Worm (Caenorhabditis elegans) whole organism, L4 larva: ENCODE data around the gene ptr-19.
"Not testable (repeated sequence)": the region's sequence is repeated elsewhere in the genome, so short reads cannot be mapped to it uniquely, and the experiment has no call there.

Source experiments
- D1046.2 ChIP-seq: fragments of 200-800 bp; sonication (Bioruptor generic); IDR thresholded peaks from 2 replicates; pipeline ENCODE4 v1.3.6; 2022; ENCODE audit warnings: missing genetic modification characterization, missing compliant biosample characterization
- F10B5.3 ChIP-seq: sonication (generic microtip); optimal IDR thresholded peaks from 2 replicates; lab custom pipeline; 2016; ENCODE audit warnings: mild to moderate bottlenecking, missing genetic modification characterization, missing compliant biosample characterization
- F49E8.2 ChIP-seq: sonication (generic microtip); optimal IDR thresholded peaks from 2 replicates; lab custom pipeline; 2016; ENCODE audit warnings: missing compliant biosample characterization, mild to moderate bottlenecking, missing genetic modification characterization, borderline replicate concordance
- T20F7.1 ChIP-seq: fragments of 200-800 bp; sonication (Bioruptor generic); optimal IDR thresholded peaks from 2 replicates; lab custom pipeline; 2018; ENCODE audit warnings: mild to moderate bottlenecking, missing genetic modification characterization, missing compliant biosample characterization
- Y48G9A.11 ChIP-seq: fragments of 200-800 bp; sonication (Bioruptor generic); IDR thresholded peaks from 2 replicates; pipeline ENCODE4 v1.3.6; 2022; ENCODE audit warnings: missing genetic modification reagents, missing genetic modification characterization, missing compliant biosample characterization
- ZK337.2 ChIP-seq: fragments of 200-800 bp; sonication (Bioruptor generic); IDR thresholded peaks from 2 replicates; pipeline ENCODE4 v1.3.6; 2022; ENCODE audit warnings: missing genetic modification reagents, missing genetic modification characterization, missing compliant biosample characterization
- aha-1 ChIP-seq: fragments of 150-350 bp; peaks from one replicate; lab custom pipeline; 2014; ENCODE audit warnings: missing biosample characterization, missing genetic modification characterization
- aly-2 ChIP-seq: sonication (generic microtip); optimal IDR thresholded peaks from 2 replicates; lab custom pipeline; 2018; ENCODE audit warnings: missing biosample characterization, missing genetic modification characterization
- arid-1 ChIP-seq: fragments of 200-800 bp; sonication (Bioruptor generic); conservative IDR thresholded peaks from 2 replicates; pipeline ENCODE4 v1.3.6; 2022; ENCODE audit warnings: missing genetic modification reagents, missing genetic modification characterization, missing compliant biosample characterization
- ceh-28 ChIP-seq: fragments of 150-350 bp; optimal IDR thresholded peaks from 2 replicates; lab custom pipeline; 2014; ENCODE audit warnings: missing biosample characterization, missing genetic modification reagents, missing genetic modification characterization
- ceh-82 ChIP-seq: sonication (generic microtip); optimal IDR thresholded peaks from 2 replicates; lab custom pipeline; 2017; ENCODE audit warnings: missing biosample characterization, missing genetic modification characterization
- ces-1 ChIP-seq: fragments of 150-350 bp; sonication (generic microtip); optimal IDR thresholded peaks from 4 replicates; lab custom pipeline; 2014; ENCODE audit warnings: missing biosample characterization, missing genetic modification reagents, missing genetic modification characterization
- daf-19 ChIP-seq: fragments of 200-800 bp; sonication (Bioruptor generic); conservative IDR thresholded peaks from 2 replicates; pipeline ENCODE4 v1.3.6; 2022; ENCODE audit warnings: missing genetic modification characterization, missing compliant biosample characterization
- dmd-6 ChIP-seq: fragments of 200-800 bp; sonication (Bioruptor generic); IDR thresholded peaks from 2 replicates; pipeline ENCODE4 v1.3.6; 2022; ENCODE audit warnings: missing genetic modification reagents, missing genetic modification characterization, missing compliant biosample characterization
- dve-1 ChIP-seq: sonication (generic microtip); optimal IDR thresholded peaks from 2 replicates; lab custom pipeline; 2017; ENCODE audit warnings: antibody characterized with exemption, mild to moderate bottlenecking, missing genetic modification characterization, missing compliant biosample characterization; ENCODE audit not compliant: insufficient read depth
- hif-1 ChIP-seq, 2 experiments: sonication (generic microtip); optimal IDR thresholded peaks; 2 replicates each; lab custom pipeline; 2016 to 2017; ENCODE audit warnings: missing compliant biosample characterization in 2 of 2, missing genetic modification characterization in 2 of 2, missing genetic modification reagents in 2 of 2, missing genotype in 2 of 2, mild to moderate bottlenecking in 1 of 2
- jun-1 ChIP-seq: fragments of 150-350 bp; optimal IDR thresholded peaks from 2 replicates; lab custom pipeline; 2014; ENCODE audit warnings: missing biosample characterization, missing genetic modification reagents, missing genetic modification characterization
- lin-1 ChIP-seq: fragments of 200-800 bp; sonication (Bioruptor generic); IDR thresholded peaks from 2 replicates; pipeline ENCODE4 v1.3.6; 2022; ENCODE audit warnings: missing genetic modification reagents, missing genetic modification characterization, missing compliant biosample characterization
- lin-13 ChIP-seq: fragments of 150-350 bp; optimal IDR thresholded peaks from 2 replicates; lab custom pipeline; 2014; ENCODE audit warnings: missing biosample characterization, missing genetic modification reagents, missing genetic modification characterization
- mes-2 ChIP-seq: sonication (generic microtip); optimal IDR thresholded peaks from 2 replicates; lab custom pipeline; 2016; ENCODE audit warnings: missing genotype, mild to moderate bottlenecking, missing genetic modification characterization, missing compliant biosample characterization; ENCODE audit not compliant: poor library complexity, severe bottlenecking
- nhr-111 ChIP-seq: fragments of 200-800 bp; sonication (Bioruptor generic); optimal IDR thresholded peaks from 2 replicates; lab custom pipeline; 2018; ENCODE audit warnings: mild to moderate bottlenecking, missing genetic modification characterization, missing compliant biosample characterization
- nhr-25 ChIP-seq: sonication (generic microtip); optimal IDR thresholded peaks from 2 replicates; lab custom pipeline; 2017; ENCODE audit warnings: missing genetic modification characterization, mild to moderate bottlenecking, missing compliant biosample characterization, antibody characterized with exemption, moderate library complexity, borderline replicate concordance; ENCODE audit not compliant: insufficient read depth
- nhr-28 ChIP-seq: fragments of 150-350 bp; optimal IDR thresholded peaks from 2 replicates; lab custom pipeline; 2014; ENCODE audit warnings: missing biosample characterization, missing genetic modification characterization
- nhr-76 ChIP-seq: fragments of 150-350 bp; optimal IDR thresholded peaks from 2 replicates; lab custom pipeline; 2014; ENCODE audit warnings: missing biosample characterization, missing genetic modification characterization
- pha-4 ChIP-seq, 2 experiments: fragments of 150-350 bp in 1 of 2; fragments of 200-800 bp in 1 of 2; sonication (Bioruptor generic) in 1 of 2; IDR thresholded peaks in 1 of 2; optimal IDR thresholded peaks in 1 of 2; 2 replicates each; pipeline versions ENCODE4 v1.3.6 to Lab custom; 2014 to 2022; ENCODE audit warnings: missing genetic modification characterization in 2 of 2, missing genetic modification reagents in 2 of 2, missing biosample characterization in 1 of 2, missing compliant biosample characterization in 1 of 2
- saeg-2 ChIP-seq: fragments of 200-800 bp; sonication (Bioruptor generic); IDR thresholded peaks from 2 replicates; pipeline ENCODE4 v1.3.6; 2022; ENCODE audit warnings: missing genetic modification reagents, missing genetic modification characterization, missing compliant biosample characterization
- spr-1 ChIP-seq: sonication (generic microtip); optimal IDR thresholded peaks from 2 replicates; lab custom pipeline; 2016; ENCODE audit warnings: mild to moderate bottlenecking, missing genetic modification characterization, missing compliant biosample characterization
- tag-97 ChIP-seq: fragments of 200-800 bp; sonication (Bioruptor generic); IDR thresholded peaks from 2 replicates; pipeline ENCODE4 v1.3.6; 2022; ENCODE audit warnings: missing genetic modification characterization, missing compliant biosample characterization
- unc-130 ChIP-seq: sonication (generic microtip); optimal IDR thresholded peaks from 2 replicates; lab custom pipeline; 2016; ENCODE audit warnings: missing genetic modification reagents, missing genetic modification characterization, missing compliant biosample characterization
- zag-1 ChIP-seq: fragments of 150-350 bp; optimal IDR thresholded peaks from 2 replicates; lab custom pipeline; 2014; ENCODE audit warnings: missing biosample characterization, missing genetic modification characterization
- ztf-11 ChIP-seq: fragments of 150-350 bp; optimal IDR thresholded peaks from 2 replicates; lab custom pipeline; 2014; ENCODE audit warnings: missing biosample characterization, missing genetic modification characterization

ptr-19 gene

ce11 chrIII:10791233-10791632, 9.6 kb downstream of the ptr-19 start:
- peak; percentile 80 for TF ChIP-seq ceh-28 (tag; lab: Kevin White, UChicago)
- TF ChIP-seq lin-1 (GFP tag; lab: Robert Waterston, UW): no peak
- no peak for TF ChIP-seq ztf-11 (tag; lab: Kevin White, UChicago)
- TF ChIP-seq nhr-28 (tag; lab: Kevin White, UChicago): no peak
- TF ChIP-seq aha-1: peak; percentile 16
- TF ChIP-seq Y48G9A.11: no peak

DNA sequence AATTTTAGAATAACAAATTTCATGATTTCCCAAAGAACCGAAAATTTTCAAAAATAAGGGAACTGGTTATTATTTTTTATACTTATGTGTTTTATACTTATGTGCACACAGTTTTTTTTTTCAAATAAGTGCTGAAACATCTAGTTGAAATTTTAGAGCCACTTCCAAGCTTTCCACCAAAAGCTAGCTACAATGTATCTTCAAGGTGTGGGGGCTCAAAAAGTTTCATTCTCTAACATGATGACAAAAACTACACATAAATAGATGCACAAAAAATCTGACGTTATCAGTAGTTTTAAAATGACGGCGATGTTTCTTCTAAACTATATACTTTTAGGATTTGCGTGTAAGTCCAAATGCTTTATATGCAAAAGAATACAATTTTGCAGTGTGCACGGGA, 12.4 kb downstream of the ptr-19 start, which contains the start of gene clec-163:
Gene clec-163 (plus strand): TSS at position 301 of the 400 bp plus-strand sequence.
- no peak for TF ChIP-seq daf-19 (GFP tag; lab: Robert Waterston, UW)

ce11 chrIII:10802032-10802431, 20.4 kb downstream of the ptr-19 start, which contains the start of gene K11D9.3:
TSS of gene K11D9.3 (minus strand) at chrIII:10802212.
- TF ChIP-seq dve-1 (tag; lab: Kevin White, UChicago): no peak
- no peak for TF ChIP-seq dmd-6 (GFP tag; lab: Robert Waterston, UW)
- no peak for TF ChIP-seq unc-130 (GFP tag; lab: Kevin White, UChicago)
- no peak for TF ChIP-seq aly-2
- no peak for TF ChIP-seq spr-1
- no peak for TF ChIP-seq ZK337.2
- TF ChIP-seq F49E8.2 (tag; lab: Kevin White, UChicago): no peak
- no peak for TF ChIP-seq tag-97 (GFP tag; lab: Robert Waterston, UW)
- TF ChIP-seq jun-1 (tag; lab: Kevin White, UChicago): no peak
- no peak for TF ChIP-seq F10B5.3 (tag; lab: Kevin White, UChicago)
- TF ChIP-seq nhr-111 (GFP tag; lab: Kevin White, UChicago): no peak
- TF ChIP-seq pha-4 (GFP tag; IDR thresholded peaks at IDR 0.05; lab: Robert Waterston, UW): no peak
- TF ChIP-seq pha-4 (tag; optimal IDR thresholded peaks at IDR 0.05; lab: Kevin White, UChicago): no peak
- no peak for TF ChIP-seq nhr-25 (tag; lab: Kevin White, UChicago)
- TF ChIP-seq lin-13 (GFP tag; lab: Kevin White, UChicago): no peak
- no peak for TF ChIP-seq T20F7.1
- no peak for TF ChIP-seq ceh-82 (tag; lab: Kevin White, UChicago)
- TF ChIP-seq arid-1 (GFP tag; lab: Robert Waterston, UW): no peak

DNA sequence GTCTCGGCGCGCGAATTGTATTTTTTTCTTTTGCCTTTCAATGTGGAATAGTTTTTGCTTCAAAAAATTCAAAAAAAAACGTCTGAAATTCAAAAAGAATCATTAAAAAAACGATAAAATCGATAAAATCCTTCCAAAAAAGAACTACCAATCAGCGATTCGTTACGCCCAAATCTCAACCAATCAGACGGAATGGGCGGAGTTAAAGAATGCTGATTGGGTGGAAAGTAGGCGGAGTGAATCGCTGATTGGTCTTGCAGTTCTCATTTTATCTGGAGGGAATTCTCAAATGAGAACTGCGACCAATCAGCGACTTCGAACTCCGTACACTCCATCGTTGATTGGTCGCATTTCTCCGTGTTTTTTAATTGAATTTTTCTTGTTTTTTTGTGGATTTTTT, 23.5 kb downstream of the ptr-19 start:
- TF ChIP-seq saeg-2 (GFP tag; lab: Robert Waterston, UW) (no peak), daf-19 (GFP tag; lab: Robert Waterston, UW) (no peak), nhr-111 (GFP tag; lab: Kevin White, UChicago) (no peak), ZK337.2 (no peak), nhr-25 (tag; lab: Kevin White, UChicago) (no peak), mes-2 (no peak), nhr-76 (tag; lab: Kevin White, UChicago) (no peak), hif-1 (tag; optimal IDR thresholded peaks at IDR 0.05; lab: Kevin White, UChicago) (no peak), ces-1 (GFP tag; lab: Kevin White, UChicago) (no peak)

DNA sequence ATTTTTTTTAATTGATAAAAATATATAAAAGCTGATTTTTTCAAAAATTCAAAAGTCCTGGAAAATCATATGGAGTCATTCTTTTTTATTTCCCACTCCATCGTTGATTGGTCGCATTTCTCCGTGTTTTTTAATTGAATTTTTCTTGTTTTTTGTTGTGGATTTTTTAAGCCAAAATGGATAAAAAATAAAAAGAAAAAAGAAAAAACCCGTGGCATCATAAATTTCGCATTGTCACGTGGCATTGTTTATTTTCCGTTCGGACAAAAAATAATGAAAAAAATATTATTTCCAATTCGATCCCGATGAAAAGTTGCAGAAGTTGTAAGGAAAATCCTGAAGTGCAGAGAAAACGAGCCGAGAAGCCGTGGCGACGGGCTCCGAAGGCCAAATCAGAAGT, 24.0 kb downstream of the ptr-19 start, which contains the start of gene klp-7:
Gene klp-7 (plus strand): TSS at position 301 of the 400 bp plus-strand sequence.
- not testable (repeated sequence) for TF ChIP-seq lin-13 (GFP tag; lab: Kevin White, UChicago); D1046.2 (GFP tag; lab: Robert Waterston, UW); zag-1 (tag; lab: Kevin White, UChicago)
- TF ChIP-seq, all 104 proteins: peak for 0; not testable (repeated sequence) for 104
